Fruit fly (Drosophila melanogaster) whole organism, embryonic: ENCODE measurements around the gene CG13033.

Experiments used
- CG10209 ChIP-seq: fragments of 200-800 bp; sonication (Bioruptor generic); optimal IDR thresholded peaks from 3 replicates; lab custom pipeline; 2017; ENCODE audit warnings: missing biosample characterization, mild to moderate bottlenecking, missing genetic modification characterization, missing genetic modification reagents
- CG1024 ChIP-seq: fragments of 200-800 bp; sonication (Bioruptor generic); IDR thresholded peaks from 2 replicates; pipeline ENCODE4 v1.3.6; 2022; ENCODE audit warnings: missing biosample characterization, missing genetic modification characterization
- CG12155 ChIP-seq: fragments of 200-800 bp; sonication (Bioruptor generic); optimal IDR thresholded peaks from 3 replicates; lab custom pipeline; 2016; ENCODE audit warnings: missing biosample characterization, missing genetic modification characterization
- CG12391 ChIP-seq: fragments of 200-800 bp; sonication (Bioruptor generic); optimal IDR thresholded peaks from 3 replicates; lab custom pipeline; 2018; ENCODE audit warnings: missing biosample characterization, mild to moderate bottlenecking, missing genetic modification characterization, moderate library complexity
- CG13424 ChIP-seq: fragments of 200-800 bp; sonication (Bioruptor generic); optimal IDR thresholded peaks from 2 replicates; lab custom pipeline; 2019; ENCODE audit warnings: missing biosample characterization, mild to moderate bottlenecking, missing genetic modification characterization, moderate library complexity
- CG13624 ChIP-seq: fragments of 200-800 bp; sonication (Bioruptor generic); optimal IDR thresholded peaks from 2 replicates; lab custom pipeline; 2016; ENCODE audit warnings: missing biosample characterization, missing genetic modification characterization
- CG17385 ChIP-seq: fragments of 200-800 bp; sonication (Bioruptor generic); optimal IDR thresholded peaks from 3 replicates; lab custom pipeline; 2018; ENCODE audit warnings: missing biosample characterization, mild to moderate bottlenecking, missing genetic modification characterization
- CG17829 ChIP-seq: fragments of 200-800 bp; optimal IDR thresholded peaks from 2 replicates; lab custom pipeline; 2019; ENCODE audit warnings: missing biosample characterization, mild to moderate bottlenecking, missing genetic modification characterization, moderate library complexity
- CG3065 ChIP-seq: fragments of 200-800 bp; sonication (Bioruptor generic); optimal IDR thresholded peaks from 2 replicates; lab custom pipeline; 2016; ENCODE audit warnings: missing biosample characterization, missing genetic modification characterization
- CG4404 ChIP-seq: fragments of 200-800 bp; sonication (Bioruptor generic); IDR thresholded peaks from 2 replicates; pipeline ENCODE4 v1.3.6; 2022; ENCODE audit warnings: missing biosample characterization, missing genetic modification characterization
- CG4617 ChIP-seq: fragments of 200-800 bp; sonication (Bioruptor generic); optimal IDR thresholded peaks from 3 replicates; lab custom pipeline; 2016; ENCODE audit warnings: missing biosample characterization, missing genetic modification characterization, borderline replicate concordance
- CG6272 ChIP-seq: fragments of 200-800 bp; sonication (Bioruptor generic); IDR thresholded peaks from 2 replicates; pipeline ENCODE4 v1.3.6; 2022; ENCODE audit warnings: missing biosample characterization, missing genetic modification characterization
- CG7987 ChIP-seq: fragments of 200-800 bp; sonication (Bioruptor generic); optimal IDR thresholded peaks from 2 replicates; lab custom pipeline; 2018; ENCODE audit warnings: missing biosample characterization, mild to moderate bottlenecking, missing genetic modification characterization, moderate library complexity
- CG9876 ChIP-seq: fragments of 200-800 bp; sonication (Bioruptor generic); optimal IDR thresholded peaks from 2 replicates; lab custom pipeline; 2016; ENCODE audit warnings: missing biosample characterization, missing genetic modification characterization
- Dek ChIP-seq: fragments of 200-800 bp; sonication (Bioruptor generic); optimal IDR thresholded peaks from 3 replicates; lab custom pipeline; 2019; ENCODE audit warnings: missing biosample characterization, mild to moderate bottlenecking, missing genetic modification characterization, moderate library complexity
- Dfd ChIP-seq, 2 experiments: fragments of >200 bp; optimal IDR thresholded peaks; 2 replicates each; lab custom pipeline; 2017; ENCODE audit warnings: missing biosample characterization in 2 of 2, missing genetic modification characterization in 2 of 2
- Dref ChIP-seq: fragments of 200-800 bp; sonication (Bioruptor generic); IDR thresholded peaks from 2 replicates; pipeline ENCODE4 v1.3.6; 2022; ENCODE audit warnings: missing biosample characterization, missing genetic modification characterization
- E2f1 ChIP-seq: fragments of 200-800 bp; sonication (Bioruptor generic); IDR thresholded peaks from 2 replicates; pipeline ENCODE4 v1.3.6; 2022; ENCODE audit warnings: missing biosample characterization, missing genetic modification characterization
- Ets65A ChIP-seq: fragments of 200-800 bp; sonication (Bioruptor generic); peaks from one replicate; lab custom pipeline; 2016; ENCODE audit warnings: missing biosample characterization, missing genetic modification characterization
- Fer1 ChIP-seq: fragments of 200-800 bp; sonication (Bioruptor generic); optimal IDR thresholded peaks from 2 replicates; lab custom pipeline; 2017; ENCODE audit warnings: missing biosample characterization, mild to moderate bottlenecking, missing genetic modification characterization
- Gsc ChIP-seq: fragments of 200-800 bp; sonication (Bioruptor generic); IDR thresholded peaks from 2 replicates; pipeline ENCODE4 v1.3.6; 2022; ENCODE audit warnings: missing biosample characterization, missing genetic modification characterization
- H15 ChIP-seq: fragments of 200-800 bp; sonication (Bioruptor generic); IDR thresholded peaks from 3 replicates; pipeline ENCODE4 v1.3.6; 2022; ENCODE audit warnings: missing biosample characterization, missing genetic modification characterization
- HmgD ChIP-seq: fragments of 200-800 bp; sonication (Bioruptor generic); optimal IDR thresholded peaks from 3 replicates; lab custom pipeline; 2016; ENCODE audit warnings: missing biosample characterization, missing genetic modification characterization
- MBD-R2 ChIP-seq: fragments of 200-800 bp; sonication (Bioruptor generic); IDR thresholded peaks from 2 replicates; pipeline ENCODE4 v1.3.6; 2022; ENCODE audit warnings: missing biosample characterization, missing genetic modification characterization
- Med ChIP-seq: fragments of 200-800 bp; sonication (Bioruptor generic); peaks from one replicate; lab custom pipeline; 2016; ENCODE audit warnings: missing biosample characterization, missing genetic modification characterization, mild to moderate bottlenecking, inconsistent platforms, moderate library complexity
- Rx ChIP-seq: fragments of 200-800 bp; sonication (Bioruptor generic); IDR thresholded peaks from 2 replicates; pipeline ENCODE4 v1.3.6; 2022; ENCODE audit warnings: missing biosample characterization, missing genetic modification characterization
- Scr ChIP-seq: fragments of 200-800 bp; sonication (Bioruptor generic); IDR thresholded peaks from 2 replicates; pipeline ENCODE4 v1.3.6; 2022; ENCODE audit warnings: missing biosample characterization, missing genetic modification characterization; ENCODE audit not compliant: partially characterized antibody
- Six4 ChIP-seq: fragments of 200-800 bp; sonication (Bioruptor generic); optimal IDR thresholded peaks from 2 replicates; lab custom pipeline; 2016; ENCODE audit warnings: missing biosample characterization, missing genetic modification characterization
- Sox100B ChIP-seq: fragments of 200-800 bp; sonication (Bioruptor generic); optimal IDR thresholded peaks from 3 replicates; lab custom pipeline; 2018; ENCODE audit warnings: missing biosample characterization, mild to moderate bottlenecking, missing genetic modification characterization
- ac ChIP-seq: fragments of 200-800 bp; sonication (Bioruptor generic); optimal IDR thresholded peaks from 3 replicates; lab custom pipeline; 2017; ENCODE audit warnings: missing biosample characterization, mild to moderate bottlenecking, missing genetic modification characterization
- aop ChIP-seq: fragments of 200-800 bp; sonication (Bioruptor generic); IDR thresholded peaks from 2 replicates; pipeline ENCODE4 v1.3.6; 2022; ENCODE audit warnings: missing biosample characterization, missing genetic modification characterization
- bab2 ChIP-seq: fragments of 200-800 bp; sonication (Bioruptor generic); optimal IDR thresholded peaks from 2 replicates; lab custom pipeline; 2016; ENCODE audit warnings: missing biosample characterization, missing genetic modification characterization
- exex ChIP-seq: fragments of 200-800 bp; sonication (Bioruptor generic); optimal IDR thresholded peaks from 4 replicates; lab custom pipeline; 2018; ENCODE audit warnings: missing biosample characterization, mild to moderate bottlenecking, missing genetic modification characterization, moderate library complexity
- fd102C ChIP-seq: fragments of 200-800 bp; sonication (Bioruptor generic); optimal IDR thresholded peaks from 2 replicates; lab custom pipeline; 2018; ENCODE audit warnings: missing biosample characterization, mild to moderate bottlenecking, missing genetic modification characterization, moderate library complexity
- fu2 ChIP-seq: fragments of 200-800 bp; sonication (Bioruptor generic); optimal IDR thresholded peaks from 2 replicates; lab custom pipeline; 2016; ENCODE audit warnings: missing biosample characterization, missing genetic modification characterization
- grn ChIP-seq: fragments of 200-800 bp; sonication (Bioruptor generic); optimal IDR thresholded peaks from 3 replicates; lab custom pipeline; 2017; ENCODE audit warnings: missing biosample characterization, missing genetic modification characterization
- gsb ChIP-seq: fragments of 200-800 bp; sonication (Bioruptor generic); IDR thresholded peaks from 2 replicates; pipeline ENCODE4 v1.3.6; 2022; ENCODE audit warnings: missing biosample characterization, missing genetic modification characterization
- h ChIP-seq: fragments of >200 bp; optimal IDR thresholded peaks from 2 replicates; lab custom pipeline; 2017
- hbn ChIP-seq: fragments of 200-800 bp; sonication (Bioruptor generic); IDR thresholded peaks from 2 replicates; pipeline ENCODE4 v1.3.6; 2022; ENCODE audit warnings: missing biosample characterization, missing genetic modification characterization; ENCODE audit not compliant: partially characterized antibody
- kah ChIP-seq: fragments of 200-800 bp; sonication (Bioruptor generic); optimal IDR thresholded peaks from 2 replicates; lab custom pipeline; 2018; ENCODE audit warnings: missing biosample characterization, mild to moderate bottlenecking, missing genetic modification characterization
- knrl ChIP-seq: fragments of 200-800 bp; sonication (Bioruptor generic); IDR thresholded peaks from 3 replicates; pipeline ENCODE4 v1.3.6; 2022; ENCODE audit warnings: missing biosample characterization, missing genetic modification characterization; ENCODE audit not compliant: partially characterized antibody
- org-1 ChIP-seq: fragments of 200-800 bp; sonication (Bioruptor generic); optimal IDR thresholded peaks from 2 replicates; lab custom pipeline; 2017; ENCODE audit warnings: missing biosample characterization, missing genetic modification characterization
- pros ChIP-seq: fragments of 200-800 bp; sonication (Bioruptor generic); optimal IDR thresholded peaks from 3 replicates; lab custom pipeline; 2019; ENCODE audit warnings: missing biosample characterization, mild to moderate bottlenecking, missing genetic modification characterization, moderate library complexity
- pzg ChIP-seq: fragments of 200-800 bp; sonication (Bioruptor generic); optimal IDR thresholded peaks from 3 replicates; lab custom pipeline; 2018; ENCODE audit warnings: missing biosample characterization, mild to moderate bottlenecking, missing genetic modification characterization, moderate library complexity
- schlank ChIP-seq: fragments of 200-800 bp; sonication (Bioruptor generic); optimal IDR thresholded peaks from 2 replicates; lab custom pipeline; 2018; ENCODE audit warnings: missing biosample characterization, mild to moderate bottlenecking, missing genetic modification characterization
- sens ChIP-seq: fragments of 200-800 bp; sonication (Bioruptor generic); peaks from one replicate; lab custom pipeline; 2016; ENCODE audit warnings: missing biosample characterization, missing genetic modification characterization
- seq ChIP-seq: fragments of 200-800 bp; sonication (Bioruptor generic); IDR thresholded peaks from 2 replicates; pipeline ENCODE4 v1.3.6; 2022; ENCODE audit warnings: missing biosample characterization, missing genetic modification characterization
- slp2 ChIP-seq: fragments of 200-800 bp; sonication (Bioruptor generic); optimal IDR thresholded peaks from 2 replicates; lab custom pipeline; 2016; ENCODE audit warnings: missing biosample characterization, missing genetic modification characterization
- stwl ChIP-seq: fragments of 200-800 bp; sonication (Bioruptor generic); optimal IDR thresholded peaks from 3 replicates; lab custom pipeline; 2018; ENCODE audit warnings: missing biosample characterization, mild to moderate bottlenecking, missing genetic modification characterization, moderate library complexity
- tup ChIP-seq: fragments of 200-800 bp; sonication (Bioruptor generic); optimal IDR thresholded peaks from 2 replicates; lab custom pipeline; 2016; ENCODE audit warnings: missing biosample characterization, mild to moderate bottlenecking, missing genetic modification characterization, moderate library complexity
- vnd ChIP-seq: fragments of 200-800 bp; sonication (Bioruptor generic); IDR thresholded peaks from 3 replicates; pipeline ENCODE4 v1.3.6; 2022; ENCODE audit warnings: missing biosample characterization, missing genetic modification characterization; ENCODE audit not compliant: partially characterized antibody
- zen2 ChIP-seq: fragments of 200-800 bp; sonication (Bioruptor generic); IDR thresholded peaks from 3 replicates; pipeline ENCODE4 v1.3.6; 2022; ENCODE audit warnings: missing biosample characterization, missing genetic modification characterization; ENCODE audit not compliant: partially characterized antibody

CG13033 gene

dm6 chr3L:16581201-16581705 is 35.8 kb upstream of the CG13033 start, which contains the start of gene Smn (continued):
- TF ChIP-seq CG17385 (GFP tag; lab: Kevin White, UChicago): peak; percentile 58
- TF ChIP-seq vnd: peak; percentile 80
- no peak for TF ChIP-seq kah (GFP tag; lab: Kevin White, UChicago)
- TF ChIP-seq Rx: no peak
- TF ChIP-seq aop (GFP tag; lab: Robert Waterston, UW): no peak
- TF ChIP-seq CG3065 (GFP tag; lab: Kevin White, UChicago): no peak
- TF ChIP-seq hbn (GFP tag; lab: Robert Waterston, UW): peak; percentile 77
- TF ChIP-seq CG13624 (GFP tag; lab: Kevin White, UChicago): peak; percentile 13
- TF ChIP-seq slp2 (GFP tag; lab: Kevin White, UChicago): peak; percentile 41
- TF ChIP-seq CG10209 (GFP tag; lab: Kevin White, UChicago): peak; percentile 24
- TF ChIP-seq Scr (GFP tag; lab: Robert Waterston, UW): peak; percentile 91
- no peak for TF ChIP-seq CG9876 (GFP tag; lab: Kevin White, UChicago)
- TF ChIP-seq Sox100B: no peak
- no peak for TF ChIP-seq ac (GFP tag; lab: Kevin White, UChicago)
- no peak for TF ChIP-seq CG6272
- peak; percentile 32 for TF ChIP-seq Fer1 (GFP tag; lab: Kevin White, UChicago)
- TF ChIP-seq H15 (GFP tag; lab: Robert Waterston, UW): no peak
- TF ChIP-seq Dref (GFP tag; lab: Robert Waterston, UW): peak; percentile 65
- no peak for TF ChIP-seq CG4404
- TF ChIP-seq Ets65A (GFP tag; lab: Kevin White, UChicago): peak; percentile 78
- TF ChIP-seq h (lab: Kevin White, UChicago): no peak
- peak; percentile 4 for TF ChIP-seq HmgD (GFP tag; lab: Kevin White, UChicago)
- TF ChIP-seq exex (tag; lab: Kevin White, UChicago): no peak
- no peak for TF ChIP-seq schlank (tag; lab: Kevin White, UChicago)
- TF ChIP-seq CG1024 (GFP tag; lab: Robert Waterston, UW): no peak
- TF ChIP-seq CG12391 (tag; lab: Kevin White, UChicago): peak; percentile 61
- TF ChIP-seq tup (GFP tag; lab: Kevin White, UChicago): no peak
- TF ChIP-seq fu2 (GFP tag; lab: Kevin White, UChicago): peak; percentile 51
- TF ChIP-seq E2f1 (GFP tag; lab: Robert Waterston, UW): no peak
- TF ChIP-seq pzg (GFP tag; lab: Kevin White, UChicago): peak; percentile 45
- TF ChIP-seq Med (GFP tag; lab: Kevin White, UChicago): peak; percentile 88
- TF ChIP-seq CG17829 (tag; lab: Kevin White, UChicago): peak; percentile 43
- peak; percentile 49 for TF ChIP-seq CG13424 (tag; lab: Kevin White, UChicago)
- TF ChIP-seq grn (GFP tag; lab: Kevin White, UChicago): no peak
- no peak for TF ChIP-seq fd102C (GFP tag; lab: Kevin White, UChicago)
- TF ChIP-seq org-1 (GFP tag; lab: Kevin White, UChicago): peak; percentile 1
- TF ChIP-seq Six4 (GFP tag; lab: Kevin White, UChicago): no peak
- no peak for TF ChIP-seq pros (GFP tag; lab: Kevin White, UChicago)
- TF ChIP-seq CG4617 (GFP tag; lab: Kevin White, UChicago): peak; percentile 43
- TF ChIP-seq Gsc: no peak
- TF ChIP-seq sens (GFP tag; lab: Kevin White, UChicago): peak; percentile 90
- peak; percentile 34 for TF ChIP-seq Dek (tag; lab: Kevin White, UChicago)
- TF ChIP-seq MBD-R2 (GFP tag; lab: Robert Waterston, UW): peak; percentile 55
- peak; percentile 46 for TF ChIP-seq bab2
- TF ChIP-seq CG12155 (GFP tag; lab: Kevin White, UChicago): peak; percentile 60
- no peak for TF ChIP-seq CG7987 (GFP tag; lab: Kevin White, UChicago)
- TF ChIP-seq Dfd (GFP tag; optimal IDR thresholded peaks at IDR 0.05; lab: Kevin White, UChicago): no peak
- TF ChIP-seq gsb (GFP tag; lab: Robert Waterston, UW): no peak
- TF ChIP-seq stwl (tag; lab: Kevin White, UChicago): peak; percentile 69
- TF ChIP-seq seq (GFP tag; lab: Robert Waterston, UW): no peak
- TF ChIP-seq zen2: peak; percentile 70; the same call in 2 of the 3 replicates
- TF ChIP-seq knrl: peak; percentile 86
